Worm (Caenorhabditis elegans): ENCODE measurements around the gene smoc-1.

DNA sequence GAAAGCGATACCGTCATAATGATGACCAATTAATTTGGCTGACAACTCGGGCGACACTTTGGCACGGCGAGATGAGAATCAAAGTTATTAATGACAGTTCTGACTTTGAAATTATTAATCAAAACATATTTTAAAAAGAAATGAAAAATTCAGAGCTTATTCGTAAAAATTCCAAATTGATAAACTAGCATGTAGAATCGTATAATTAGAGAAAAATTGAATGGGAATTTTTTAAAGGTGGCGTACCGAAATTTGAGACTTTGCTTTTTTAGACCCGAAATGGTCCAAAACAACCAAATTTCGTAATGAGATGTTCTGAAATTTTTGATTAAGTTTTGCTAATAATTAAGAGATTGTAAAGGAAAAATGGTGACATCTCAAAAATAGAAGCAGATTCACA is 31.5 kb upstream of the smoc-1 start, which contains the start of gene daf-11:
- TF ChIP-seq dao-5 (tag; optimal IDR thresholded peaks at IDR 0.05): no peak
- no peak for TF ChIP-seq him-1 (tag; optimal IDR thresholded peaks at IDR 0.05)

Measured in whole organism, L4/young adult.